Fruit fly (Drosophila melanogaster): ENCODE measurements around the gene CG10657.

The CG10657 gene

dm6 chr3L:12484464-12484863 is 12.6 kb downstream of the CG10657 start:
- TF ChIP-seq eg (GFP tag; IDR thresholded peaks at IDR 0.05) (0 out of 3 replicates have a peak, but pooled peaks have one; percentile 23), Eip78C (GFP tag) (peak; percentile 24), cyc (GFP tag; optimal IDR thresholded peaks at IDR 0.05) (no peak), CG6808 (GFP tag; optimal IDR thresholded peaks at IDR 0.05) (peak; percentile 91)

dm6 chr3L:12482917-12483316 is 14.1 kb downstream of the CG10657 start:
- TF ChIP-seq acj6 (GFP tag; optimal IDR thresholded peaks at IDR 0.05) (peak; percentile 79), net (GFP tag; optimal IDR thresholded peaks at IDR 0.05) (peak; percentile 85), CG10631 (GFP tag; optimal IDR thresholded peaks at IDR 0.05) (peak; percentile 74), eg (GFP tag; IDR thresholded peaks at IDR 0.05) (peak; percentile 88), CG31627 (GFP tag; optimal IDR thresholded peaks at IDR 0.05) (peak; percentile 29), CG34406 (GFP tag; optimal IDR thresholded peaks at IDR 0.05) (peak; percentile 40), Ets21C (GFP tag; optimal IDR thresholded peaks at IDR 0.05) (no peak), CG16779 (tag; optimal IDR thresholded peaks at IDR 0.05) (peak; percentile 28), Gug (GFP tag; IDR thresholded peaks at IDR 0.05) (peak; percentile 73), esn (GFP tag; optimal IDR thresholded peaks at IDR 0.05) (peak; percentile 54), Met (GFP tag; optimal IDR thresholded peaks at IDR 0.05) (peak; percentile 57), ss (GFP tag; optimal IDR thresholded peaks at IDR 0.05) (peak in 1 of 2 experiments; percentile 9), CG11762 (GFP tag; optimal IDR thresholded peaks at IDR 0.05; ENCODE audit: insufficient read depth) (peak; percentile 60), salr (GFP tag; optimal IDR thresholded peaks at IDR 0.05) (peak in 1 of 2 experiments; percentile 85), CG10669 (GFP tag; optimal IDR thresholded peaks at IDR 0.05) (peak; percentile 18), Hr39 (GFP tag; optimal IDR thresholded peaks at IDR 0.05) (peak; percentile 44), fd85E (GFP tag; optimal IDR thresholded peaks at IDR 0.05) (no peak), Hr38 (GFP tag; optimal IDR thresholded peaks at IDR 0.05) (no peak), CG8632 (GFP tag; optimal IDR thresholded peaks at IDR 0.05) (peak; percentile 54), Sox14 (GFP tag; optimal IDR thresholded peaks at IDR 0.05) (peak; percentile 75), Sox102F (GFP tag; optimal IDR thresholded peaks at IDR 0.05) (peak; percentile 22), Eip78C (GFP tag) (peak; percentile 93), Hr4 (GFP tag; optimal IDR thresholded peaks at IDR 0.05) (peak; percentile 93), OdsH (GFP tag; optimal IDR thresholded peaks at IDR 0.05) (peak; percentile 83), Blimp-1 (GFP tag; optimal IDR thresholded peaks at IDR 0.05) (no peak), Ets96B (tag; optimal IDR thresholded peaks at IDR 0.05) (peak; percentile 66), CG32006 (GFP tag; optimal IDR thresholded peaks at IDR 0.05) (peak; percentile 94), CG6854 (GFP tag; optimal IDR thresholded peaks at IDR 0.05) (no peak), svp (GFP tag) (no peak), CG8319 (GFP tag; optimal IDR thresholded peaks at IDR 0.05) (peak; percentile 42), CG11902 (GFP tag; optimal IDR thresholded peaks at IDR 0.05) (peak; percentile 16), dac (GFP tag; optimal IDR thresholded peaks at IDR 0.05) (peak; percentile 76), CG1621 (tag; optimal IDR thresholded peaks at IDR 0.05) (peak; percentile 9), Lpt (GFP tag; optimal IDR thresholded peaks at IDR 0.05) (peak; percentile 79), pdm3 (GFP tag; optimal IDR thresholded peaks at IDR 0.05) (peak; percentile 78), CG15336 (GFP tag; IDR thresholded peaks at IDR 0.05) (peak; percentile 91), fkh (GFP tag; optimal IDR thresholded peaks at IDR 0.05) (no peak), Eip75B (GFP tag; optimal IDR thresholded peaks at IDR 0.05) (peak; percentile 57), topi (GFP tag; optimal IDR thresholded peaks at IDR 0.05) (peak; percentile 51), lz (GFP tag; optimal IDR thresholded peaks at IDR 0.05) (peak; percentile 47), CG9139 (GFP tag; optimal IDR thresholded peaks at IDR 0.05) (peak; percentile 7), CG3032 (tag; optimal IDR thresholded peaks at IDR 0.05) (peak; percentile 67), Smox (GFP tag; optimal IDR thresholded peaks at IDR 0.05) (peak; percentile 40), spab (GFP tag; optimal IDR thresholded peaks at IDR 0.05) (peak; percentile 40), CG4318 (GFP tag; optimal IDR thresholded peaks at IDR 0.05) (peak; percentile 84), CG6163 (GFP tag; IDR thresholded peaks at IDR 0.05) (peak; percentile 81), CG6792 (GFP tag; optimal IDR thresholded peaks at IDR 0.05) (peak; percentile 46), vri (GFP tag; optimal IDR thresholded peaks at IDR 0.05) (peak; percentile 7)
